Worm (Caenorhabditis elegans) whole organism, L4 larva: ENCODE measurements around the gene egl-21.

ENCODE experiments used
- D1046.2 ChIP-seq: fragments of 200-800 bp; sonication (Bioruptor generic); IDR thresholded peaks from 2 replicates; pipeline ENCODE4 v1.3.6; 2022; ENCODE audit warnings: missing genetic modification characterization, missing compliant biosample characterization
- F10B5.3 ChIP-seq: sonication (generic microtip); optimal IDR thresholded peaks from 2 replicates; lab custom pipeline; 2016; ENCODE audit warnings: mild to moderate bottlenecking, missing genetic modification characterization, missing compliant biosample characterization
- F26F4.8 ChIP-seq: fragments of 200-800 bp; sonication (Bioruptor generic); conservative IDR thresholded peaks from 2 replicates; pipeline ENCODE4 v1.3.6; 2022; ENCODE audit warnings: missing genetic modification characterization, missing compliant biosample characterization
- F37D6.2 ChIP-seq: sonication (generic microtip); optimal IDR thresholded peaks from 2 replicates; lab custom pipeline; 2016; ENCODE audit warnings: mild to moderate bottlenecking, missing genetic modification characterization, missing compliant biosample characterization
- F44E2.7 ChIP-seq: fragments of 200-800 bp; sonication (Bioruptor generic); IDR thresholded peaks from 2 replicates; pipeline ENCODE4 v2.1.2; 2022; ENCODE audit warnings: missing genetic modification characterization, missing compliant biosample characterization
- R02D3.7 ChIP-seq: fragments of 150-350 bp; sonication (generic microtip); optimal IDR thresholded peaks from 3 replicates; lab custom pipeline; 2014; ENCODE audit warnings: missing biosample characterization, missing genetic modification characterization
- T26A8.4 ChIP-seq: fragments of 200-800 bp; sonication (Bioruptor generic); IDR thresholded peaks from 2 replicates; pipeline ENCODE4 v1.3.6; 2022; ENCODE audit warnings: missing genetic modification characterization, missing compliant biosample characterization
- Y5F2A.4 ChIP-seq: fragments of 200-800 bp; sonication (Bioruptor generic); optimal IDR thresholded peaks from 2 replicates; lab custom pipeline; 2018; ENCODE audit warnings: mild to moderate bottlenecking, missing genetic modification characterization, missing compliant biosample characterization
- ZK546.5 ChIP-seq, 2 experiments: sonication (generic microtip); optimal IDR thresholded peaks; 2 replicates each; lab custom pipeline; 2017; ENCODE audit warnings: missing biosample characterization in 2 of 2, missing genetic modification characterization in 2 of 2
- aha-1 ChIP-seq: fragments of 150-350 bp; peaks from one replicate; lab custom pipeline; 2014; ENCODE audit warnings: missing biosample characterization, missing genetic modification characterization
- arid-1 ChIP-seq: fragments of 200-800 bp; sonication (Bioruptor generic); conservative IDR thresholded peaks from 2 replicates; pipeline ENCODE4 v1.3.6; 2022; ENCODE audit warnings: missing genetic modification reagents, missing genetic modification characterization, missing compliant biosample characterization
- ceh-20 ChIP-seq: fragments of 200-800 bp; sonication (Bioruptor generic); IDR thresholded peaks from 2 replicates; pipeline ENCODE4 v1.3.6; 2022; ENCODE audit warnings: missing genetic modification reagents, missing genetic modification characterization, missing compliant biosample characterization
- ceh-44 ChIP-seq: fragments of 200-800 bp; sonication (Bioruptor generic); IDR thresholded peaks from 2 replicates; pipeline ENCODE4 v1.3.6; 2022; ENCODE audit warnings: missing genetic modification reagents, missing genetic modification characterization, missing compliant biosample characterization
- ceh-62 ChIP-seq: sonication (generic microtip); optimal IDR thresholded peaks from 2 replicates; lab custom pipeline; 2017; ENCODE audit warnings: missing biosample characterization, missing genetic modification characterization
- ces-1 ChIP-seq: fragments of 150-350 bp; sonication (generic microtip); optimal IDR thresholded peaks from 4 replicates; lab custom pipeline; 2014; ENCODE audit warnings: missing biosample characterization, missing genetic modification reagents, missing genetic modification characterization
- ctbp-1 ChIP-seq: fragments of 200-800 bp; sonication (Bioruptor generic); IDR thresholded peaks from 2 replicates; pipeline ENCODE4 v1.3.6; 2022; ENCODE audit warnings: missing genetic modification reagents, missing genetic modification characterization, missing compliant biosample characterization
- daf-16 ChIP-seq, 3 experiments: sonication (generic microtip); optimal IDR thresholded peaks; 2 replicates each; lab custom pipeline; 2016 to 2017; ENCODE audit warnings: missing genetic modification characterization in 3 of 3, missing genetic modification reagents in 3 of 3, mild to moderate bottlenecking in 2 of 3, missing compliant biosample characterization in 2 of 3, missing biosample characterization in 1 of 3, moderate library complexity in 1 of 3
- dmd-6 ChIP-seq: fragments of 200-800 bp; sonication (Bioruptor generic); IDR thresholded peaks from 2 replicates; pipeline ENCODE4 v1.3.6; 2022; ENCODE audit warnings: missing genetic modification reagents, missing genetic modification characterization, missing compliant biosample characterization
- dmd-8 ChIP-seq: fragments of 200-800 bp; sonication (Bioruptor generic); IDR thresholded peaks from 2 replicates; pipeline ENCODE4 v1.3.6; 2022; ENCODE audit warnings: missing genetic modification characterization, missing compliant biosample characterization
- duxl-1 ChIP-seq: sonication (generic microtip); optimal IDR thresholded peaks from 2 replicates; lab custom pipeline; 2016; ENCODE audit warnings: mild to moderate bottlenecking, missing genetic modification characterization, moderate library complexity, missing compliant biosample characterization; ENCODE audit not compliant: poor library complexity
- dve-1 ChIP-seq: sonication (generic microtip); optimal IDR thresholded peaks from 2 replicates; lab custom pipeline; 2017; ENCODE audit warnings: antibody characterized with exemption, mild to moderate bottlenecking, missing genetic modification characterization, missing compliant biosample characterization; ENCODE audit not compliant: insufficient read depth
- egl-43 ChIP-seq: fragments of 200-800 bp; sonication (Bioruptor generic); IDR thresholded peaks from 2 replicates; pipeline ENCODE4 v1.3.6; 2022; ENCODE audit warnings: missing genetic modification reagents, missing genetic modification characterization, missing compliant biosample characterization
- fkh-10 ChIP-seq: fragments of 150-350 bp; optimal IDR thresholded peaks from 2 replicates; lab custom pipeline; 2014; ENCODE audit warnings: missing biosample characterization, missing genetic modification reagents, missing genetic modification characterization
- fos-1 ChIP-seq: fragments of 150-350 bp; optimal IDR thresholded peaks from 2 replicates; lab custom pipeline; 2014; ENCODE audit warnings: missing biosample characterization, missing genetic modification characterization
- hif-1 ChIP-seq, 2 experiments: sonication (generic microtip); optimal IDR thresholded peaks; 2 replicates each; lab custom pipeline; 2016 to 2017; ENCODE audit warnings: missing compliant biosample characterization in 2 of 2, missing genetic modification characterization in 2 of 2, missing genetic modification reagents in 2 of 2, missing genotype in 2 of 2, mild to moderate bottlenecking in 1 of 2
- hlh-11 ChIP-seq: fragments of 200-800 bp; sonication (Bioruptor generic); optimal IDR thresholded peaks from 2 replicates; lab custom pipeline; 2018; ENCODE audit warnings: mild to moderate bottlenecking, missing genetic modification characterization, missing compliant biosample characterization
- hmg-1.1 ChIP-seq: fragments of 200-800 bp; sonication (Bioruptor generic); IDR thresholded peaks from 2 replicates; pipeline ENCODE4 v1.3.6; 2022; ENCODE audit warnings: missing genetic modification reagents, missing genetic modification characterization, missing compliant biosample characterization
- lin-13 ChIP-seq: fragments of 150-350 bp; optimal IDR thresholded peaks from 2 replicates; lab custom pipeline; 2014; ENCODE audit warnings: missing biosample characterization, missing genetic modification reagents, missing genetic modification characterization
- lin-15B ChIP-seq: fragments of 150-350 bp; sonication (generic microtip); optimal IDR thresholded peaks from 3 replicates; lab custom pipeline; 2014; ENCODE audit warnings: missing biosample characterization, missing genetic modification characterization
- lir-3 ChIP-seq: sonication (generic microtip); optimal IDR thresholded peaks from 2 replicates; lab custom pipeline; 2016; ENCODE audit warnings: mild to moderate bottlenecking, missing genetic modification characterization, missing compliant biosample characterization
- lsy-2 ChIP-seq, 2 experiments: fragments of 150-350 bp in 1 of 2; sonication (generic microtip) in 1 of 2; optimal IDR thresholded peaks; 2 replicates each; lab custom pipeline; 2014 to 2017; ENCODE audit warnings: missing biosample characterization in 2 of 2, missing genetic modification characterization in 2 of 2
- mdt-29 ChIP-seq: fragments of 200-800 bp; sonication (Bioruptor generic); IDR thresholded peaks from 2 replicates; pipeline ENCODE4 v1.3.6; 2022; ENCODE audit warnings: missing genetic modification reagents, missing genetic modification characterization, missing compliant biosample characterization
- mep-1 ChIP-seq: fragments of 150-350 bp; sonication (generic microtip); optimal IDR thresholded peaks from 3 replicates; lab custom pipeline; 2014; ENCODE audit warnings: missing biosample characterization, missing genetic modification characterization
- nhr-102 ChIP-seq: sonication (generic microtip); optimal IDR thresholded peaks from 2 replicates; lab custom pipeline; 2016; ENCODE audit warnings: mild to moderate bottlenecking, missing genetic modification characterization, moderate library complexity, missing compliant biosample characterization
- nhr-11 ChIP-seq: fragments of 150-350 bp; optimal IDR thresholded peaks from 2 replicates; lab custom pipeline; 2014; ENCODE audit warnings: missing biosample characterization, missing genetic modification characterization
- nhr-237 ChIP-seq: sonication (generic microtip); optimal IDR thresholded peaks from 2 replicates; lab custom pipeline; 2017; ENCODE audit warnings: missing biosample characterization, missing genetic modification characterization
- nhr-28 ChIP-seq: fragments of 150-350 bp; optimal IDR thresholded peaks from 2 replicates; lab custom pipeline; 2014; ENCODE audit warnings: missing biosample characterization, missing genetic modification characterization
- nhr-41 ChIP-seq: fragments of 200-800 bp; sonication (Bioruptor generic); IDR thresholded peaks from 2 replicates; pipeline ENCODE4 v1.3.6; 2022; ENCODE audit warnings: missing genetic modification reagents, missing genetic modification characterization, missing compliant biosample characterization
- nhr-76 ChIP-seq: fragments of 150-350 bp; optimal IDR thresholded peaks from 2 replicates; lab custom pipeline; 2014; ENCODE audit warnings: missing biosample characterization, missing genetic modification characterization
- pha-4 ChIP-seq, 2 experiments: fragments of 150-350 bp in 1 of 2; fragments of 200-800 bp in 1 of 2; sonication (Bioruptor generic) in 1 of 2; IDR thresholded peaks in 1 of 2; optimal IDR thresholded peaks in 1 of 2; 2 replicates each; pipeline versions ENCODE4 v1.3.6 to Lab custom; 2014 to 2022; ENCODE audit warnings: missing genetic modification characterization in 2 of 2, missing genetic modification reagents in 2 of 2, missing biosample characterization in 1 of 2, missing compliant biosample characterization in 1 of 2
- php-3 ChIP-seq: fragments of 200-800 bp; sonication (Bioruptor generic); IDR thresholded peaks from 2 replicates; pipeline ENCODE4 v1.3.6; 2022; ENCODE audit warnings: missing genetic modification reagents, missing genetic modification characterization, missing compliant biosample characterization
- pqm-1 ChIP-seq: sonication (generic microtip); optimal IDR thresholded peaks from 2 replicates; lab custom pipeline; 2017; ENCODE audit warnings: missing biosample characterization, missing genetic modification characterization
- sdz-12 ChIP-seq: fragments of 200-800 bp; sonication (Bioruptor generic); optimal IDR thresholded peaks from 2 replicates; lab custom pipeline; 2018; ENCODE audit warnings: mild to moderate bottlenecking, missing genetic modification characterization, missing compliant biosample characterization
- spr-3 ChIP-seq: fragments of 200-800 bp; sonication (Bioruptor generic); optimal IDR thresholded peaks from 2 replicates; lab custom pipeline; 2018; ENCODE audit warnings: mild to moderate bottlenecking, missing genetic modification characterization, missing compliant biosample characterization
- tra-1 ChIP-seq: fragments of 200-800 bp; sonication (Bioruptor generic); IDR thresholded peaks from 2 replicates; pipeline ENCODE4 v1.3.6; 2022; ENCODE audit warnings: missing genetic modification reagents, missing genetic modification characterization, missing compliant biosample characterization
- unc-62 ChIP-seq, 3 experiments: fragments of 150-350 bp in 1 of 3; sonication (generic microtip); optimal IDR thresholded peaks in 2 of 3; peaks in 1 of 3; 1 replicate in 1 of 3; 2 replicates in 2 of 3; lab custom pipeline; 2014 to 2017; ENCODE audit warnings: missing biosample characterization in 3 of 3, missing genetic modification characterization in 3 of 3, missing genetic modification reagents in 3 of 3, missing genotype in 1 of 3
- vab-7 ChIP-seq: fragments of 200-800 bp; sonication (Bioruptor generic); IDR thresholded peaks from 2 replicates; pipeline ENCODE4 v1.3.6; 2022; ENCODE audit warnings: missing genetic modification reagents, missing genetic modification characterization, missing compliant biosample characterization
- zfp-3 ChIP-seq: fragments of 200-800 bp; sonication (Bioruptor generic); conservative IDR thresholded peaks from 2 replicates; pipeline ENCODE4 v1.3.6; 2022; ENCODE audit warnings: missing genetic modification reagents, missing genetic modification characterization, missing compliant biosample characterization
- ztf-11 ChIP-seq: fragments of 150-350 bp; optimal IDR thresholded peaks from 2 replicates; lab custom pipeline; 2014; ENCODE audit warnings: missing biosample characterization, missing genetic modification characterization

Gene egl-21

DNA sequence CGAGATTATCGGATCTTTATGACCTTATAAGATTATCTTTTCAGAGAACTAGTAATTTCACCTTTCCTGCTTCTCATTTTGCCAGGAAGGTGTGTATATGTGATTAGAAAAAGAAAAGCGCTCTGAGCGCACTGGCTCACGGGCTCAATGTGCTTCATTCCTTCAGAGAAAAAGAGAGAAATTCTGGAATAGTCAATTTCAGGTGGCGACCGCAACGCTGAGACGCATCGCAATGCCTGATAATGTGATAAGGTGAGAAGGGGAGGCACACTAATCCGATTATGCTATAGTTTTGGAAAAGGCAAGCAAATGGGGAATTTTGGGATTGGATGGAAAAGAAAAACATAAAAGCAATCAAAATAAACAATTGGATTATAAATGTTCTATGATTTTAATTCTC lies 24.4 kb upstream of the egl-21 start:
- no peak for TF ChIP-seq lin-13 (GFP tag; lab: Kevin White, UChicago)
- no peak for TF ChIP-seq ceh-62 (tag; lab: Kevin White, UChicago)
- 0 out of 2 replicates have a peak, but pooled peaks have one; percentile 40 for TF ChIP-seq egl-43 (GFP tag; lab: Robert Waterston, UW)
- TF ChIP-seq ztf-11 = no peak
- no peak for TF ChIP-seq nhr-41 (GFP tag; lab: Robert Waterston, UW)
- no peak for TF ChIP-seq sdz-12 (GFP tag; lab: Kevin White, UChicago)
- no peak for TF ChIP-seq Y5F2A.4
- TF ChIP-seq lsy-2 (tag; optimal IDR thresholded peaks at IDR 0.05; lab: Kevin White, UChicago) = no peak
- no peak for TF ChIP-seq dmd-8 (GFP tag; lab: Robert Waterston, UW)
- TF ChIP-seq zfp-3 (GFP tag; lab: Robert Waterston, UW) = no peak
- no peak for TF ChIP-seq ces-1 (GFP tag; lab: Kevin White, UChicago)
- no peak for TF ChIP-seq fkh-10 (GFP tag; lab: Kevin White, UChicago)
- no peak for TF ChIP-seq spr-3 (GFP tag; lab: Kevin White, UChicago)
- TF ChIP-seq aha-1 (tag; lab: Kevin White, UChicago) = peak; percentile 87
- no peak for TF ChIP-seq nhr-102 (tag; lab: Kevin White, UChicago)
- TF ChIP-seq nhr-28 (tag; lab: Kevin White, UChicago) = peak; percentile 31
- TF ChIP-seq hlh-11 (tag; lab: Kevin White, UChicago) = peak; percentile 48
- peak; percentile 21 for TF ChIP-seq dmd-6 (GFP tag; lab: Robert Waterston, UW)
- no peak for TF ChIP-seq fos-1
- no peak for TF ChIP-seq daf-16 (GFP tag; optimal IDR thresholded peaks at IDR 0.05; lab: Kevin White, UChicago)
- no peak for TF ChIP-seq daf-16 (tag; optimal IDR thresholded peaks at IDR 0.05; lab: Kevin White, UChicago)
- TF ChIP-seq nhr-237 (tag; lab: Kevin White, UChicago) = no peak
- no peak for TF ChIP-seq pha-4 (GFP tag; IDR thresholded peaks at IDR 0.05; lab: Robert Waterston, UW)
- no peak for TF ChIP-seq pha-4 (tag; optimal IDR thresholded peaks at IDR 0.05; lab: Kevin White, UChicago)
- TF ChIP-seq arid-1 (GFP tag; lab: Robert Waterston, UW) = no peak
- TF ChIP-seq nhr-76 (tag; lab: Kevin White, UChicago) = no peak
- TF ChIP-seq ZK546.5 (tag; optimal IDR thresholded peaks at IDR 0.05; lab: Kevin White, UChicago) = no peak
- no peak for TF ChIP-seq duxl-1 (tag; lab: Kevin White, UChicago)
- no peak for TF ChIP-seq D1046.2
- no peak for TF ChIP-seq lin-15B
- TF ChIP-seq hmg-1.1 = no peak
- TF ChIP-seq T26A8.4 = no peak
- TF ChIP-seq pqm-1 = peak; percentile 8
- no peak for TF ChIP-seq ceh-44 (GFP tag; lab: Robert Waterston, UW)
- no peak for TF ChIP-seq nhr-11 (tag; lab: Kevin White, UChicago)
- no peak for TF ChIP-seq mdt-29 (GFP tag; lab: Robert Waterston, UW)
- no peak for TF ChIP-seq F37D6.2 (tag; lab: Kevin White, UChicago)
- no peak for TF ChIP-seq ctbp-1 (GFP tag; lab: Robert Waterston, UW)
- no peak for TF ChIP-seq dve-1

DNA sequence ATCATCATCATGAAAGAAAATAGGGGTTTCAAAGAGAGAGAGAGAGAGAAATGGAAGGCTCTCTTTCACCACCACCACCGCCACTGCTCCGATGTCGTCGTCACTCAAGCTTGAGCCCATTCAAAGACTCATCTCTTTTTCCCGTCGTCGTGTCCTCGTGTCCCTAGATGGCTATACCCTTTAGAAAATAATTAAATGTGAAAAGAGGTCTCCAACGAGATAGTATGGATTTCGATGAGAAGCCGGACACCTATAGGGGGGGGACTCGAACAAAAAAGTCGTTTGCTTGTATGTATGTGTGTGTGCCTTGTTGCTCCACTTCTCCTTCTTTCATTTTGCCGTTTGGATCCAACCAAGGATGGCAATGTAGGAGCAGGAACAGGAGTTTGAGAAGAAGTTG lies 23.4 kb upstream of the egl-21 start:
- TF ChIP-seq F44E2.7 (no peak), php-3 (GFP tag; lab: Robert Waterston, UW) (no peak), tra-1 (GFP tag; lab: Robert Waterston, UW) (no peak), F26F4.8 (GFP tag; lab: Robert Waterston, UW) (no peak), nhr-102 (tag; lab: Kevin White, UChicago) (no peak), lir-3 (tag; lab: Kevin White, UChicago) (no peak), pha-4 (GFP tag; IDR thresholded peaks at IDR 0.05; lab: Robert Waterston, UW) (no peak), pha-4 (tag; optimal IDR thresholded peaks at IDR 0.05; lab: Kevin White, UChicago) (no peak), unc-62 (GFP tag; optimal IDR thresholded peaks at IDR 0.05 in 1 of 2; lab: Kevin White, UChicago) (peak in 1 of 2 experiments; percentile 54), unc-62 (tag; optimal IDR thresholded peaks at IDR 0.05; lab: Kevin White, UChicago) (no peak), mep-1 (tag; lab: Kevin White, UChicago) (peak; percentile 23), dmd-8 (GFP tag; lab: Robert Waterston, UW) (no peak), pqm-1 (no peak), lsy-2 (tag; optimal IDR thresholded peaks at IDR 0.05; lab: Kevin White, UChicago) (peak in 1 of 2 experiments; percentile 29), ceh-44 (GFP tag; lab: Robert Waterston, UW) (no peak), F37D6.2 (tag; lab: Kevin White, UChicago) (no peak), hif-1 (tag; optimal IDR thresholded peaks at IDR 0.05; lab: Kevin White, UChicago) (no peak), daf-16 (GFP tag; optimal IDR thresholded peaks at IDR 0.05; lab: Kevin White, UChicago) (no peak), daf-16 (tag; optimal IDR thresholded peaks at IDR 0.05; lab: Kevin White, UChicago) (no peak), F10B5.3 (tag; lab: Kevin White, UChicago) (no peak), ceh-20 (GFP tag; lab: Robert Waterston, UW) (no peak), R02D3.7 (tag; lab: Kevin White, UChicago) (no peak), vab-7 (GFP tag; lab: Robert Waterston, UW) (no peak)
